Worm (Caenorhabditis elegans): ENCODE measurements around the gene Y69A2AR.50.

The Y69A2AR.50 gene

ce11 chrIV:2601988-2602861, 40.1 kb downstream of the Y69A2AR.50 start (continued):
- TF ChIP-seq nhr-20 (tag; optimal IDR thresholded peaks at IDR 0.05) (peak; percentile 100), tbx-2 (tag; optimal IDR thresholded peaks at IDR 0.05) (peak; percentile 98), lin-15B (tag; optimal IDR thresholded peaks at IDR 0.05) (peak; percentile 53), lsy-2 (tag; optimal IDR thresholded peaks at IDR 0.05) (peak; percentile 95 to 96), Y116A8C.19 (tag; optimal IDR thresholded peaks at IDR 0.05; ENCODE audit: borderline replicate concordance) (no peak), lin-13 (GFP tag; optimal IDR thresholded peaks at IDR 0.05) (peak; percentile 99), zag-1 (tag; optimal IDR thresholded peaks at IDR 0.05) (no peak), C04F5.9 (tag; optimal IDR thresholded peaks at IDR 0.05) (peak; percentile 92), hlh-17 (GFP tag; optimal IDR thresholded peaks at IDR 0.05; ENCODE audit: borderline replicate concordance) (no peak), fos-1 (tag; optimal IDR thresholded peaks at IDR 0.05) (peak; percentile 93), C34B4.2 (tag; optimal IDR thresholded peaks at IDR 0.05) (peak; percentile 59), nhr-85 (tag) (peak; percentile 100), nhr-90 (tag; optimal IDR thresholded peaks at IDR 0.05; ENCODE audit: poor library complexity) (peak; percentile 99), nhr-12 (tag; optimal IDR thresholded peaks at IDR 0.05) (peak; percentile 34), vab-15 (tag; optimal IDR thresholded peaks at IDR 0.05) (peak; percentile 87), ceh-82 (tag; optimal IDR thresholded peaks at IDR 0.05) (peak; percentile 90 to 93 (median 90)), elt-2 (tag; optimal IDR thresholded peaks at IDR 0.05) (peak; percentile 99), sox-4 (tag; optimal IDR thresholded peaks at IDR 0.05) (peak; percentile 98), unc-30 (tag; optimal IDR thresholded peaks at IDR 0.05) (no peak), lin-39 (tag; optimal IDR thresholded peaks at IDR 0.05) (peak; percentile 93), blmp-1 (tag; optimal IDR thresholded peaks at IDR 0.05) (peak; percentile 90), hpl-2 (GFP tag; optimal IDR thresholded peaks at IDR 0.05) (peak; percentile 95), F16B12.6 (tag; optimal IDR thresholded peaks at IDR 0.05) (peak; percentile 20), nhr-76 (tag; optimal IDR thresholded peaks at IDR 0.05) (peak; percentile 39), pqm-1 (tag; optimal IDR thresholded peaks at IDR 0.05) (no peak), mab-9 (GFP tag; IDR thresholded peaks at IDR 0.05) (peak; percentile 94), nhr-237 (tag; optimal IDR thresholded peaks at IDR 0.05) (peak; percentile 90), lin-35 (GFP tag; optimal IDR thresholded peaks at IDR 0.05) (peak; percentile 89 to 96), nhr-11 (tag; optimal IDR thresholded peaks at IDR 0.05) (peak; percentile 99), C16A3.4 (tag; optimal IDR thresholded peaks at IDR 0.05) (peak; percentile 96), isw-1 (GFP tag; IDR thresholded peaks at IDR 0.05) (peak; percentile 84), irx-1 (tag; optimal IDR thresholded peaks at IDR 0.05) (peak; percentile 96), ceh-88 (GFP tag; IDR thresholded peaks at IDR 0.05) (peak; percentile 96), aly-2 (tag; optimal IDR thresholded peaks at IDR 0.05) (peak; percentile 84), lir-3 (tag; optimal IDR thresholded peaks at IDR 0.05; ENCODE audit: poor library complexity) (peak; percentile 94)

ce11 chrIV:2602862-2603189, 40.7 kb downstream of the Y69A2AR.50 start:
- TF ChIP-seq hpl-2 (GFP tag; optimal IDR thresholded peaks at IDR 0.05) (no peak), fkh-8 (tag; optimal IDR thresholded peaks at IDR 0.05) (no peak), vab-15 (tag; optimal IDR thresholded peaks at IDR 0.05) (no peak), elt-3 (tag; optimal IDR thresholded peaks at IDR 0.05) (no peak), hlh-17 (GFP tag; optimal IDR thresholded peaks at IDR 0.05; ENCODE audit: borderline replicate concordance) (peak; percentile 27), lin-13 (GFP tag; optimal IDR thresholded peaks at IDR 0.05) (peak; percentile 28), sptf-1 (tag; optimal IDR thresholded peaks at IDR 0.05) (no peak), nhr-90 (tag; optimal IDR thresholded peaks at IDR 0.05; ENCODE audit: poor library complexity) (no peak), ces-1 (GFP tag; optimal IDR thresholded peaks at IDR 0.05) (no peak), irx-1 (tag; optimal IDR thresholded peaks at IDR 0.05) (no peak)
